Fruit fly (Drosophila melanogaster): Measurements from ENCODE around the gene Calx.

The Calx gene

DNA sequence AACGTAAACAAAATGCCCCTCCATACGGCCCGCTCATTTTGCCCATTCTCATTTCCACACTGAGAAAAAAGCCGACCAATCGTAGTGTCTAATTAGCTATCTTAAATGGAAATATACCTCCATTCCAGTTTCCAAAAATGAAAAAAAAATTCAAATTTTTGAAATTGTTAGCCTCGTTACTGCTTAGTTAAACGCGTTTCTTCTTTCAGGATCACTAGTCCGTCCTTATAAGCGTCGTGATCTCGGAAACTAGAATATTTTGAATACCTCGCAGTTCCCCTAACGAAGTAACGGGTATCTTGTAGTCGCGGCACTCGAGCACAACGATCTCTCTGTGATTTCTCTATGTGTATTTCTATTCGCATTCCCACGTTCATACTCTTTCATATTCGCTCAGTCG, 11.7 kb downstream of the Calx start (continued):
- TF ChIP-seq run (tag; optimal IDR thresholded peaks at IDR 0.05): no peak
- TF ChIP-seq pan (optimal IDR thresholded peaks at IDR 0.05): no peak
- TF ChIP-seq pan (GFP tag; optimal IDR thresholded peaks at IDR 0.05 in 1 of 2, IDR thresholded peaks at IDR 0.05 in 1 of 2): peak in 1 of 2 experiments; percentile 42
- peak in 1 of 2 experiments; percentile 74 for TF ChIP-seq Hr51 (GFP tag; optimal IDR thresholded peaks at IDR 0.05)
- peak; percentile 16 for TF ChIP-seq Chrac-16 (GFP tag; optimal IDR thresholded peaks at IDR 0.05)
- 0 out of 3 replicates have a peak, but pooled peaks have one; percentile 18 for TF ChIP-seq CG3726 (GFP tag; IDR thresholded peaks at IDR 0.05)
- peak; percentile 49 for TF ChIP-seq Vsx1 (GFP tag; optimal IDR thresholded peaks at IDR 0.05)
- no peak for TF ChIP-seq CG6272 (GFP tag; IDR thresholded peaks at IDR 0.05)
- no peak for TF ChIP-seq CG15479 (GFP tag; optimal IDR thresholded peaks at IDR 0.05)
- peak; percentile 18 for TF ChIP-seq CG12104 (GFP tag; optimal IDR thresholded peaks at IDR 0.05)
- TF ChIP-seq CG34422 (GFP tag; IDR thresholded peaks at IDR 0.05): 0 out of 3 replicates have a peak, but pooled peaks have one; percentile 36
- TF ChIP-seq CTCF (GFP tag; optimal IDR thresholded peaks at IDR 0.05): no peak
- no peak for TF ChIP-seq cas (GFP tag; IDR thresholded peaks at IDR 0.05)
- TF ChIP-seq CG8765 (GFP tag; IDR thresholded peaks at IDR 0.05): no peak
- peak; percentile 47 for TF ChIP-seq lilli (GFP tag; optimal IDR thresholded peaks at IDR 0.05)
- TF ChIP-seq CG11560 (tag; IDR thresholded peaks at IDR 0.05): peak; percentile 47; the same call in 2 of the 3 replicates
- TF ChIP-seq Ptx1 (GFP tag; IDR thresholded peaks at IDR 0.05): peak; percentile 68
- no peak for TF ChIP-seq CG10979 (tag; optimal IDR thresholded peaks at IDR 0.05)
- no peak for TF ChIP-seq hb (GFP tag; IDR thresholded peaks at IDR 0.05; ENCODE audit: partially characterized antibody)
- TF ChIP-seq gcm2 (GFP tag; optimal IDR thresholded peaks at IDR 0.05): no peak
- peak; percentile 24; the same call in 1 of the 2 replicates for TF ChIP-seq E2f2 (GFP tag; IDR thresholded peaks at IDR 0.05)
- no peak for TF ChIP-seq CG6813 (GFP tag; optimal IDR thresholded peaks at IDR 0.05)
- peak; percentile 39 for TF ChIP-seq org-1 (GFP tag; optimal IDR thresholded peaks at IDR 0.05)
- TF ChIP-seq CG18599 (GFP tag; optimal IDR thresholded peaks at IDR 0.05): peak; percentile 69
- TF ChIP-seq CG15601 (tag; optimal IDR thresholded peaks at IDR 0.05): no peak
- TF ChIP-seq lab (GFP tag; optimal IDR thresholded peaks at IDR 0.05): peak; percentile 74
- no peak for TF ChIP-seq CG12744 (GFP tag; optimal IDR thresholded peaks at IDR 0.05)
- peak; percentile 73 for TF ChIP-seq CoRest (tag; optimal IDR thresholded peaks at IDR 0.05)
- peak; percentile 54 for TF ChIP-seq NK7.1 (GFP tag; optimal IDR thresholded peaks at IDR 0.05)
- peak; percentile 55 for TF ChIP-seq Fer1 (GFP tag; optimal IDR thresholded peaks at IDR 0.05)
- peak; percentile 73 for TF ChIP-seq CG2120 (GFP tag; optimal IDR thresholded peaks at IDR 0.05)
- TF ChIP-seq mirr (GFP tag; optimal IDR thresholded peaks at IDR 0.05): no peak
- no peak for TF ChIP-seq CG4730 (GFP tag; IDR thresholded peaks at IDR 0.05)
- no peak for TF ChIP-seq Lpt (GFP tag; optimal IDR thresholded peaks at IDR 0.05)
- TF ChIP-seq fd102C (GFP tag; optimal IDR thresholded peaks at IDR 0.05): no peak
- TF ChIP-seq maf-S (GFP tag; optimal IDR thresholded peaks at IDR 0.05): peak; percentile 44
- TF ChIP-seq B-H2 (GFP tag; optimal IDR thresholded peaks at IDR 0.05): no peak
- no peak for TF ChIP-seq eyg (GFP tag; optimal IDR thresholded peaks at IDR 0.05)
- TF ChIP-seq CG16815 (GFP tag; optimal IDR thresholded peaks at IDR 0.05): peak; percentile 6
- peak; percentile 33 for TF ChIP-seq Dek (tag; optimal IDR thresholded peaks at IDR 0.05)
- no peak for TF ChIP-seq CG9797 (GFP tag; optimal IDR thresholded peaks at IDR 0.05)
- peak; percentile 28 for TF ChIP-seq Dad (GFP tag; optimal IDR thresholded peaks at IDR 0.05)
- no peak for TF ChIP-seq CG43689 (GFP tag; IDR thresholded peaks at IDR 0.05)
- TF ChIP-seq nerfin-1 (tag; optimal IDR thresholded peaks at IDR 0.05): peak; percentile 19
- no peak for TF ChIP-seq CG7745 (tag; optimal IDR thresholded peaks at IDR 0.05)
- no peak for TF ChIP-seq CG8089 (GFP tag; optimal IDR thresholded peaks at IDR 0.05)
- TF ChIP-seq CG18262 (tag; optimal IDR thresholded peaks at IDR 0.05): peak; percentile 62
- no peak for TF ChIP-seq Doc3 (GFP tag; IDR thresholded peaks at IDR 0.05; ENCODE audit: partially characterized antibody)
- TF ChIP-seq dimm (GFP tag; IDR thresholded peaks at IDR 0.05): no peak
- TF ChIP-seq CG17612 (GFP tag; IDR thresholded peaks at IDR 0.05): no peak
- TF ChIP-seq Tbp (GFP tag; optimal IDR thresholded peaks at IDR 0.05): no peak
- peak; percentile 18 for TF ChIP-seq Nf-YB (GFP tag; optimal IDR thresholded peaks at IDR 0.05)
